Worm (Caenorhabditis elegans) whole organism, young adult: ENCODE measurements around the gene rps-25.

Experiments used
- D2030.7 ChIP-seq: fragments of 200-800 bp; sonication (Bioruptor generic); IDR thresholded peaks from 2 replicates; pipeline ENCODE4 v1.3.6; 2022; ENCODE audit warnings: missing genetic modification reagents, missing genetic modification characterization, missing compliant biosample characterization
- F23B12.7 ChIP-seq: sonication (generic microtip); optimal IDR thresholded peaks from 2 replicates; lab custom pipeline; 2017; ENCODE audit warnings: missing genetic modification characterization, mild to moderate bottlenecking, missing compliant biosample characterization, antibody characterized with exemption, moderate library complexity; ENCODE audit not compliant: insufficient read depth
- F33H1.4 ChIP-seq: fragments of 200-800 bp; sonication (Bioruptor generic); IDR thresholded peaks from 2 replicates; pipeline ENCODE4 v1.3.6; 2022; ENCODE audit warnings: missing genetic modification reagents, missing genetic modification characterization, missing compliant biosample characterization
- F37B4.10 ChIP-seq: fragments of 200-800 bp; sonication (Bioruptor generic); IDR thresholded peaks from 2 replicates; pipeline ENCODE4 v1.3.6; 2022; ENCODE audit warnings: missing genetic modification characterization, missing compliant biosample characterization
- F39B2.1 ChIP-seq: fragments of 200-800 bp; sonication (Bioruptor generic); IDR thresholded peaks from 2 replicates; pipeline ENCODE4 v1.3.6; 2022; ENCODE audit warnings: missing genetic modification reagents, missing genetic modification characterization, missing compliant biosample characterization
- F49E8.2 ChIP-seq: sonication (generic microtip); optimal IDR thresholded peaks from 3 replicates; lab custom pipeline; 2017; ENCODE audit warnings: missing genetic modification characterization, mild to moderate bottlenecking, missing compliant biosample characterization, antibody characterized with exemption, moderate library complexity; ENCODE audit not compliant: insufficient read depth
- F52B5.7 ChIP-seq: sonication (generic microtip); optimal IDR thresholded peaks from 2 replicates; lab custom pipeline; 2016; ENCODE audit warnings: mild to moderate bottlenecking, missing genetic modification characterization, missing compliant biosample characterization
- T26A5.8 ChIP-seq: sonication (generic microtip); optimal IDR thresholded peaks from 2 replicates; lab custom pipeline; 2016; ENCODE audit warnings: missing genetic modification characterization, missing compliant biosample characterization
- Y56A3A.18 ChIP-seq: fragments of 200-800 bp; sonication (Bioruptor generic); IDR thresholded peaks from 2 replicates; pipeline ENCODE4 v1.3.6; 2022; ENCODE audit warnings: missing genetic modification reagents, missing genetic modification characterization, missing compliant biosample characterization
- ama-1 ChIP-seq, 3 experiments: fragments of 150-350 bp in 1 of 3; sonication (generic microtip) in 2 of 3; optimal IDR thresholded peaks; 2 replicates each; lab custom pipeline; 2014 to 2018; ENCODE audit warnings: missing biosample characterization in 2 of 3, missing genetic modification characterization in 2 of 3, missing genetic modification reagents in 2 of 3
- aptf-3 ChIP-seq: fragments of 200-800 bp; sonication (Bioruptor generic); IDR thresholded peaks from 2 replicates; pipeline ENCODE4 v1.3.6; 2022; ENCODE audit warnings: missing genetic modification characterization, missing compliant biosample characterization
- atf-7 ChIP-seq: sonication (generic microtip); optimal IDR thresholded peaks from 2 replicates; lab custom pipeline; 2017; ENCODE audit warnings: mild to moderate bottlenecking, missing genetic modification characterization, missing compliant biosample characterization
- attf-3 ChIP-seq: fragments of 200-800 bp; sonication (Bioruptor generic); conservative IDR thresholded peaks from 2 replicates; pipeline ENCODE4 v1.3.6; 2022; ENCODE audit warnings: missing genetic modification reagents, missing genetic modification characterization, missing compliant biosample characterization
- attf-5 ChIP-seq: fragments of 200-800 bp; sonication (Bioruptor generic); optimal IDR thresholded peaks from 2 replicates; lab custom pipeline; 2018; ENCODE audit warnings: mild to moderate bottlenecking, missing genetic modification characterization, missing compliant biosample characterization
- cebp-1 ChIP-seq, 2 experiments: fragments of 200-800 bp in 1 of 2; sonication (Bioruptor generic) in 1 of 2; sonication (generic microtip) in 1 of 2; IDR thresholded peaks in 1 of 2; optimal IDR thresholded peaks in 1 of 2; 2 replicates each; pipeline versions ENCODE4 v1.3.6 to Lab custom; 2017 to 2022; ENCODE audit warnings: missing compliant biosample characterization in 2 of 2, missing genetic modification characterization in 2 of 2, mild to moderate bottlenecking in 1 of 2, missing genetic modification reagents in 1 of 2, moderate library complexity in 1 of 2
- cebp-2 ChIP-seq: fragments of 200-800 bp; sonication (Bioruptor generic); IDR thresholded peaks from 2 replicates; pipeline ENCODE4 v1.3.6; 2022; ENCODE audit warnings: missing genetic modification characterization, missing compliant biosample characterization
- ceh-100 ChIP-seq: fragments of 200-800 bp; sonication (Bioruptor generic); IDR thresholded peaks from 2 replicates; pipeline ENCODE4 v1.3.6; 2022; ENCODE audit warnings: missing genetic modification reagents, missing genetic modification characterization, missing compliant biosample characterization
- ceh-91 ChIP-seq: fragments of 200-800 bp; sonication (Bioruptor generic); IDR thresholded peaks from 2 replicates; pipeline ENCODE4 v1.3.6; 2022; ENCODE audit warnings: missing genetic modification reagents, missing genetic modification characterization, missing compliant biosample characterization
- dpl-1 ChIP-seq: fragments of 150-350 bp; optimal IDR thresholded peaks from 2 replicates; lab custom pipeline; 2014; ENCODE audit warnings: missing biosample characterization, missing genetic modification reagents, missing genetic modification characterization
- efl-1 ChIP-seq: fragments of 150-350 bp; optimal IDR thresholded peaks from 2 replicates; lab custom pipeline; 2014; ENCODE audit warnings: missing biosample characterization, missing genetic modification reagents, missing genetic modification characterization
- hlh-26 ChIP-seq: fragments of 200-800 bp; sonication (Bioruptor generic); conservative IDR thresholded peaks from 2 replicates; pipeline ENCODE4 v1.3.6; 2022; ENCODE audit warnings: missing genetic modification reagents, missing genetic modification characterization, missing compliant biosample characterization
- hmg-1.2 ChIP-seq: fragments of 200-800 bp; sonication (Bioruptor generic); IDR thresholded peaks from 2 replicates; pipeline ENCODE4 v1.3.6; 2022; ENCODE audit warnings: missing genetic modification reagents, missing genetic modification characterization, missing compliant biosample characterization
- let-526 ChIP-seq: fragments of 200-800 bp; sonication (Bioruptor generic); IDR thresholded peaks from 2 replicates; pipeline ENCODE4 v1.3.6; 2022; ENCODE audit warnings: missing genetic modification reagents, missing genetic modification characterization, missing compliant biosample characterization
- lin-35 ChIP-seq, 3 experiments: fragments of 150-350 bp in 2 of 3; sonication (generic microtip) in 1 of 3; optimal IDR thresholded peaks; 2 replicates each; lab custom pipeline; 2014 to 2018; ENCODE audit warnings: missing biosample characterization in 3 of 3, missing genetic modification characterization in 3 of 3, missing genetic modification reagents in 3 of 3
- lsl-1 ChIP-seq: fragments of 200-800 bp; sonication (Bioruptor generic); optimal IDR thresholded peaks from 2 replicates; lab custom pipeline; 2018; ENCODE audit warnings: mild to moderate bottlenecking, missing genetic modification characterization, moderate library complexity, missing compliant biosample characterization
- madf-3 ChIP-seq: fragments of 200-800 bp; sonication (Bioruptor generic); IDR thresholded peaks from 2 replicates; pipeline ENCODE4 v1.3.6; 2022; ENCODE audit warnings: missing genetic modification reagents, missing genetic modification characterization, missing compliant biosample characterization
- madf-8 ChIP-seq: fragments of 200-800 bp; sonication (Bioruptor generic); conservative IDR thresholded peaks from 2 replicates; pipeline ENCODE4 v1.3.6; 2022; ENCODE audit warnings: missing genetic modification reagents, missing genetic modification characterization, missing compliant biosample characterization
- mes-4 ChIP-seq: sonication (generic microtip); optimal IDR thresholded peaks from 2 replicates; lab custom pipeline; 2016; ENCODE audit warnings: missing genotype, missing genetic modification characterization, missing compliant biosample characterization
- nfya-1 ChIP-seq: sonication (generic microtip); optimal IDR thresholded peaks from 2 replicates; lab custom pipeline; 2017; ENCODE audit warnings: antibody characterized with exemption, missing compliant biosample characterization, missing genetic modification characterization, borderline replicate concordance; ENCODE audit not compliant: insufficient read depth
- nfya-2 ChIP-seq: fragments of 200-800 bp; sonication (Bioruptor generic); IDR thresholded peaks from 2 replicates; pipeline ENCODE4 v1.3.6; 2022; ENCODE audit warnings: missing genetic modification reagents, missing genetic modification characterization, missing compliant biosample characterization
- nhr-179 ChIP-seq: sonication (generic microtip); optimal IDR thresholded peaks from 2 replicates; lab custom pipeline; 2016; ENCODE audit warnings: mild to moderate bottlenecking, missing genetic modification characterization, missing compliant biosample characterization
- nhr-80 ChIP-seq: sonication (generic microtip); optimal IDR thresholded peaks from 2 replicates; lab custom pipeline; 2016; ENCODE audit warnings: missing genetic modification characterization, missing compliant biosample characterization
- pbrm-1 ChIP-seq: fragments of 200-800 bp; sonication (Bioruptor generic); IDR thresholded peaks from 2 replicates; pipeline ENCODE4 v1.3.6; 2022; ENCODE audit warnings: missing genetic modification reagents, missing genetic modification characterization, missing compliant biosample characterization
- rcor-1 ChIP-seq: fragments of 200-800 bp; sonication (Bioruptor generic); IDR thresholded peaks from 2 replicates; pipeline ENCODE4 v1.3.6; 2022; ENCODE audit warnings: missing genetic modification reagents, missing genetic modification characterization, missing compliant biosample characterization
- repo-1 ChIP-seq: sonication (generic microtip); optimal IDR thresholded peaks from 2 replicates; lab custom pipeline; 2017; ENCODE audit warnings: mild to moderate bottlenecking, missing genetic modification characterization, missing compliant biosample characterization
- snpc-1.1 ChIP-seq: sonication (generic microtip); optimal IDR thresholded peaks from 2 replicates; lab custom pipeline; 2017; ENCODE audit warnings: missing genetic modification characterization, mild to moderate bottlenecking, missing compliant biosample characterization, antibody characterized with exemption, moderate library complexity, missing genotype, missing genetic modification reagents; ENCODE audit not compliant: insufficient read depth
- snpc-1.3 ChIP-seq: sonication (generic microtip); optimal IDR thresholded peaks from 2 replicates; lab custom pipeline; 2017; ENCODE audit warnings: missing genetic modification characterization, mild to moderate bottlenecking, missing compliant biosample characterization, antibody characterized with exemption, moderate library complexity, missing genotype, missing genetic modification reagents; ENCODE audit not compliant: insufficient read depth
- snpc-3.4 ChIP-seq: sonication (generic microtip); optimal IDR thresholded peaks from 2 replicates; lab custom pipeline; 2017; ENCODE audit warnings: missing genetic modification characterization, mild to moderate bottlenecking, missing compliant biosample characterization, antibody characterized with exemption, moderate library complexity, missing genotype, missing genetic modification reagents
- snpc-4 ChIP-seq, 5 experiments: fragments of 150-350 bp in 1 of 5; sonication (generic microtip) in 4 of 5; optimal IDR thresholded peaks; 2 replicates each; lab custom pipeline; 2014 to 2018; ENCODE audit warnings: missing genetic modification characterization in 5 of 5, missing biosample characterization in 3 of 5, antibody characterized with exemption in 2 of 5, mild to moderate bottlenecking in 2 of 5, missing compliant biosample characterization in 2 of 5, missing genotype in 2 of 5, moderate library complexity in 2 of 5, missing genetic modification reagents in 1 of 5
- tbp1 ChIP-seq: fragments of 200-800 bp; sonication (Bioruptor generic); optimal IDR thresholded peaks from 2 replicates; lab custom pipeline; 2018; ENCODE audit warnings: mild to moderate bottlenecking, missing genetic modification characterization, missing compliant biosample characterization
- tbx-9 ChIP-seq: sonication (generic microtip); optimal IDR thresholded peaks from 2 replicates; lab custom pipeline; 2016; ENCODE audit warnings: borderline replicate concordance, missing genetic modification characterization, inconsistent platforms, missing compliant biosample characterization
- unc-130 ChIP-seq: sonication (generic microtip); optimal IDR thresholded peaks from 2 replicates; lab custom pipeline; 2016; ENCODE audit warnings: missing genetic modification reagents, missing genetic modification characterization, missing compliant biosample characterization
- zfh-2 ChIP-seq: fragments of 200-800 bp; sonication (Bioruptor generic); conservative IDR thresholded peaks from 2 replicates; pipeline ENCODE4 v1.3.6; 2022; ENCODE audit warnings: missing genetic modification reagents, missing genetic modification characterization, missing compliant biosample characterization
- ztf-18 ChIP-seq: sonication (generic microtip); optimal IDR thresholded peaks from 2 replicates; lab custom pipeline; 2016; ENCODE audit warnings: missing genotype, mild to moderate bottlenecking, missing genetic modification characterization, missing compliant biosample characterization
- ztf-22 ChIP-seq: fragments of 200-800 bp; sonication (Bioruptor generic); optimal IDR thresholded peaks from 2 replicates; lab custom pipeline; 2018; ENCODE audit warnings: mild to moderate bottlenecking, missing genetic modification characterization, moderate library complexity, missing compliant biosample characterization

rps-25 gene

ce11 chrIV:5947555-5948151 lies at the start of gene rps-25:
TSS of gene rps-25 (minus strand) at chrIV:5947605.
- TF ChIP-seq lin-35 (GFP tag; optimal IDR thresholded peaks at IDR 0.05; lab: Kevin White, UChicago) (peak in 1 of 3 experiments; percentile 14), F39B2.1 (GFP tag; lab: Robert Waterston, UW) (no peak), F33H1.4 (GFP tag; lab: Robert Waterston, UW) (peak; percentile 92), ama-1 (optimal IDR thresholded peaks at IDR 0.05; lab: Kevin White, UChicago) (no peak), ama-1 (GFP tag; optimal IDR thresholded peaks at IDR 0.05; lab: Kevin White, UChicago) (peak in 1 of 2 experiments; percentile 41), madf-3 (GFP tag; lab: Robert Waterston, UW) (0 out of 2 replicates have a peak, but pooled peaks have one; percentile 40), madf-8 (GFP tag; lab: Robert Waterston, UW) (0 out of 2 replicates have a peak, but pooled peaks have one; percentile 29), tbp1 (GFP tag; lab: Kevin White, UChicago) (peak; percentile 66), rcor-1 (GFP tag; lab: Robert Waterston, UW) (peak; percentile 37; the same call in 1 of the 2 replicates), zfh-2 (GFP tag; lab: Robert Waterston, UW) (no peak), ceh-91 (GFP tag; lab: Robert Waterston, UW) (0 out of 2 replicates have a peak, but pooled peaks have one; percentile 21), F49E8.2 (tag; lab: Kevin White, UChicago) (peak; percentile 62), Y56A3A.18 (GFP tag; lab: Robert Waterston, UW) (no peak), attf-3 (peak; percentile 42; the same call in 1 of the 2 replicates), pbrm-1 (GFP tag; lab: Robert Waterston, UW) (peak; percentile 50; the same call in 1 of the 2 replicates), mes-4 (tag; lab: Kevin White, UChicago) (no peak), ztf-18 (tag; lab: Kevin White, UChicago) (peak; percentile 1), snpc-3.4 (peak; percentile 57), attf-5 (GFP tag; lab: Kevin White, UChicago) (peak; percentile 29), cebp-1 (GFP tag; IDR thresholded peaks at IDR 0.05; lab: Robert Waterston, UW) (no peak), cebp-1 (tag; optimal IDR thresholded peaks at IDR 0.05; lab: Kevin White, UChicago) (peak; percentile 28), ztf-22 (GFP tag; lab: Kevin White, UChicago) (no peak), nhr-80 (tag; lab: Kevin White, UChicago) (peak; percentile 7), unc-130 (GFP tag; lab: Kevin White, UChicago) (no peak), F23B12.7 (peak; percentile 39), lsl-1 (GFP tag; lab: Kevin White, UChicago) (peak; percentile 75), nfya-1 (tag; lab: Kevin White, UChicago) (no peak), hmg-1.2 (peak; percentile 90), efl-1 (peak; percentile 41), cebp-2 (GFP tag; lab: Robert Waterston, UW) (no peak), snpc-1.1 (tag; lab: Kevin White, UChicago) (peak; percentile 83), D2030.7 (peak; percentile 71), snpc-1.3 (tag; lab: Kevin White, UChicago) (peak; percentile 84), snpc-4 (GFP tag; optimal IDR thresholded peaks at IDR 0.05; lab: Kevin White, UChicago) (peak; percentile 76), snpc-4 (tag; optimal IDR thresholded peaks at IDR 0.05; lab: Kevin White, UChicago) (peak in 3 of 4 experiments; percentile 79 to 94 (median 90))

- TF ChIP-seq repo-1 (no peak), nfya-1 (tag; lab: Kevin White, UChicago) (no peak), ceh-100 (GFP tag; lab: Robert Waterston, UW) (no peak), nfya-2 (no peak), nhr-179 (tag; lab: Kevin White, UChicago) (no peak), F37B4.10 (GFP tag; lab: Robert Waterston, UW) (no peak), dpl-1 (no peak), aptf-3 (GFP tag; lab: Robert Waterston, UW) (no peak), F52B5.7 (tag; lab: Kevin White, UChicago) (no peak), hmg-1.2 (no peak), atf-7 (no peak), hlh-26 (GFP tag; lab: Robert Waterston, UW) (no peak), let-526 (GFP tag; lab: Robert Waterston, UW) (no peak), T26A5.8 (tag; lab: Kevin White, UChicago) (no peak), tbx-9 (no peak)
Measured at ce11 chrIV:5990503-5990902, 43.1 kb upstream of the rps-25 start.
